Fruit fly (Drosophila melanogaster): ENCODE results near the gene CG42714.

The CG42714 gene

dm6 chr3L:6192822-6193555, 40.9 kb downstream of the CG42714 start, which contains the start of the genes Sf3b6 and Tnpo (continued):
- TF ChIP-seq ATbp (GFP tag; optimal IDR thresholded peaks at IDR 0.05): no peak
- peak; percentile 67 for TF ChIP-seq CG10654 (GFP tag; optimal IDR thresholded peaks at IDR 0.05)
- peak; percentile 68 for TF ChIP-seq ase (GFP tag; IDR thresholded peaks at IDR 0.05)
- TF ChIP-seq jing (GFP tag; optimal IDR thresholded peaks at IDR 0.05): no peak
- peak; percentile 89 for TF ChIP-seq CG32532 (GFP tag; IDR thresholded peaks at IDR 0.05)
- peak; percentile 39 for TF ChIP-seq CG33213 (GFP tag; optimal IDR thresholded peaks at IDR 0.05)
- no peak for TF ChIP-seq CG2875 (GFP tag; optimal IDR thresholded peaks at IDR 0.05)
- peak; percentile 51; the same call in 1 of the 3 replicates for TF ChIP-seq Optix (GFP tag; IDR thresholded peaks at IDR 0.05)
- TF ChIP-seq zfh1 (GFP tag; IDR thresholded peaks at IDR 0.05): peak; percentile 77
- no peak for TF ChIP-seq sima (GFP tag; optimal IDR thresholded peaks at IDR 0.05)
- TF ChIP-seq Mrtf (GFP tag; IDR thresholded peaks at IDR 0.05): peak; percentile 81
- peak; percentile 21 for TF ChIP-seq Dp (GFP tag; optimal IDR thresholded peaks at IDR 0.05)
- peak; percentile 8 for TF ChIP-seq pfk (GFP tag; optimal IDR thresholded peaks at IDR 0.05)
- TF ChIP-seq unpg (GFP tag; optimal IDR thresholded peaks at IDR 0.05): no peak
- peak; percentile 82 for TF ChIP-seq slou (GFP tag; optimal IDR thresholded peaks at IDR 0.05)
- TF ChIP-seq zen (tag; optimal IDR thresholded peaks at IDR 0.05): peak; percentile 83
- TF ChIP-seq pros (GFP tag; optimal IDR thresholded peaks at IDR 0.05): no peak
- peak; percentile 73; the same call in 2 of the 3 replicates for TF ChIP-seq so (GFP tag; IDR thresholded peaks at IDR 0.05)
- TF ChIP-seq CG31388 (GFP tag; optimal IDR thresholded peaks at IDR 0.05): peak; percentile 49
- TF ChIP-seq crp (GFP tag; optimal IDR thresholded peaks at IDR 0.05): peak in 1 of 2 experiments; percentile 68
- TF ChIP-seq al (GFP tag; IDR thresholded peaks at IDR 0.05): peak; percentile 84
- no peak for TF ChIP-seq Vsx1 (GFP tag; optimal IDR thresholded peaks at IDR 0.05)
- peak; percentile 44 for TF ChIP-seq CG12744 (GFP tag; optimal IDR thresholded peaks at IDR 0.05)
- no peak; the same call in 1 of the 3 replicates for TF ChIP-seq CG17361 (GFP tag; IDR thresholded peaks at IDR 0.05)
- TF ChIP-seq ssp (GFP tag; IDR thresholded peaks at IDR 0.05): peak; percentile 79
- peak; percentile 63; the same call in 2 of the 3 replicates for TF ChIP-seq B-H1 (GFP tag; IDR thresholded peaks at IDR 0.05)
- TF ChIP-seq CG3847 (GFP tag; IDR thresholded peaks at IDR 0.05): peak; percentile 90
- no peak for TF ChIP-seq mirr (GFP tag; optimal IDR thresholded peaks at IDR 0.05)
- no peak for TF ChIP-seq ash1 (GFP tag; optimal IDR thresholded peaks at IDR 0.05)
- TF ChIP-seq CG14014 (GFP tag; IDR thresholded peaks at IDR 0.05): peak; percentile 75
- peak; percentile 49 for TF ChIP-seq CrebB (tag; optimal IDR thresholded peaks at IDR 0.05)
- TF ChIP-seq Awh (GFP tag; IDR thresholded peaks at IDR 0.05): peak; percentile 50
- TF ChIP-seq pzg (GFP tag; optimal IDR thresholded peaks at IDR 0.05): peak; percentile 74
- TF ChIP-seq CG18764 (GFP tag; optimal IDR thresholded peaks at IDR 0.05): peak; percentile 64
- no peak for TF ChIP-seq Asciz (GFP tag; optimal IDR thresholded peaks at IDR 0.05)
- no peak for TF ChIP-seq h (optimal IDR thresholded peaks at IDR 0.05)
- no peak for TF ChIP-seq CG8388 (GFP tag; optimal IDR thresholded peaks at IDR 0.05)
- peak; percentile 89 for TF ChIP-seq BEAF-32 (GFP tag; optimal IDR thresholded peaks at IDR 0.05)
- TF ChIP-seq Ravus (GFP tag; IDR thresholded peaks at IDR 0.05): no peak; the same call in 1 of the 2 replicates
- peak; percentile 75 for TF ChIP-seq CG13296 (GFP tag; optimal IDR thresholded peaks at IDR 0.05)
- TF ChIP-seq mld (GFP tag; IDR thresholded peaks at IDR 0.05; ENCODE audit: partially characterized antibody): 0 out of 3 replicates have a peak, but pooled peaks have one; percentile 12
- no peak for TF ChIP-seq fru (optimal IDR thresholded peaks at IDR 0.05)
- TF ChIP-seq CG17186 (GFP tag; optimal IDR thresholded peaks at IDR 0.05): peak; percentile 62
- TF ChIP-seq ara (GFP tag; IDR thresholded peaks at IDR 0.05): peak; percentile 69
- TF ChIP-seq cas (GFP tag; IDR thresholded peaks at IDR 0.05): 0 out of 2 replicates have a peak, but pooled peaks have one; percentile 44
- peak; percentile 48; the same call in 1 of the 2 replicates for TF ChIP-seq inv (GFP tag; IDR thresholded peaks at IDR 0.05; ENCODE audit: partially characterized antibody)
- no peak for TF ChIP-seq ac (GFP tag; optimal IDR thresholded peaks at IDR 0.05)
- TF ChIP-seq CG31365 (tag; optimal IDR thresholded peaks at IDR 0.05): no peak
- peak; percentile 68 for TF ChIP-seq Hmx (GFP tag; optimal IDR thresholded peaks at IDR 0.05)
- TF ChIP-seq kah (GFP tag; optimal IDR thresholded peaks at IDR 0.05): peak; percentile 30
